Worm (Caenorhabditis elegans): ENCODE data around the gene F41C3.8.

The F41C3.8 gene

ce11 chrII:4686941-4687340, 28.9 kb upstream of the F41C3.8 start, which contains the start of gene sre-39:
Gene sre-39, plus strand, starts transcription at chrII:4687241.
- TF ChIP-seq atf-7 (tag; optimal IDR thresholded peaks at IDR 0.05) (no peak), lsy-27 (tag; optimal IDR thresholded peaks at IDR 0.05; ENCODE audit: borderline replicate concordance, insufficient read depth) (no peak), hmg-20 (GFP tag; IDR thresholded peaks at IDR 0.05) (no peak), xnd-1 (tag; optimal IDR thresholded peaks at IDR 0.05) (no peak), F33H1.4 (GFP tag; IDR thresholded peaks at IDR 0.05) (no peak), lin-54 (GFP tag; optimal IDR thresholded peaks at IDR 0.05) (no peak), F57C9.4 (tag; optimal IDR thresholded peaks at IDR 0.05) (no peak), ZK185.1 (tag; optimal IDR thresholded peaks at IDR 0.05; ENCODE audit: poor library complexity, severe bottlenecking) (no peak), B0035.1 (tag; optimal IDR thresholded peaks at IDR 0.05) (no peak), hsf-1 (GFP tag; IDR thresholded peaks at IDR 0.05) (no peak), attf-3 (GFP tag; conservative IDR thresholded peaks at IDR 0.05) (no peak), somi-1 (GFP tag; optimal IDR thresholded peaks at IDR 0.05) (no peak)

DNA sequence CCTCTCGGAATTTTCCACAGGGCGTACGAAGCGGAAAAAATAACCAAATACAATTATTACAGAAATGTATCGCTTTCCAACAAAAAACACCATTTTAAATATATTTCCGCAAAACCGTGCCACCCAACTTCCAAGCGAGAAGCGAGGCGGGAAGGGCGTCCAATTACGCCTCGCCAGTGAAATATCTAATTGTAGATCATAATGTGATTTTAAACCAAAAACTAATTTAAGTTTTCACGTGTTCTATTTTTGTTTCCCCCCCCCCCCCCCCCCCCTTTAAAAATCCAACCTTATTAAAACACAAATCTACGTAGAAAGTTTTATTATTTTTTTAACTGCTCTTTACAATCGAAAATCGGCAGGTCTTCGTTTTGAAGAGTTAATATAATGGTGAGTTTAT, 26.4 kb upstream of the F41C3.8 start, which contains the start of gene F10G7.12:
Gene F10G7.12 (plus strand): TSS at position 301 of the 400 bp plus-strand sequence.
- no peak for TF ChIP-seq Y53F4B.3 (GFP tag; IDR thresholded peaks at IDR 0.05)
- TF ChIP-seq ama-1 (optimal IDR thresholded peaks at IDR 0.05), result no peak
- TF ChIP-seq ama-1 (GFP tag; optimal IDR thresholded peaks at IDR 0.05), result no peak
- no peak for TF ChIP-seq hmg-1.2 (GFP tag; IDR thresholded peaks at IDR 0.05)
- no peak for TF ChIP-seq nfya-1 (tag; optimal IDR thresholded peaks at IDR 0.05; ENCODE audit: borderline replicate concordance, insufficient read depth)
- TF ChIP-seq lir-1 (GFP tag; conservative IDR thresholded peaks at IDR 0.05), result no peak
- TF ChIP-seq somi-1 (GFP tag; optimal IDR thresholded peaks at IDR 0.05), result no peak
- no peak for TF ChIP-seq F33H1.4 (GFP tag; IDR thresholded peaks at IDR 0.05)
- TF ChIP-seq F52B5.7 (tag; optimal IDR thresholded peaks at IDR 0.05), result no peak
- TF ChIP-seq efl-1 (GFP tag; optimal IDR thresholded peaks at IDR 0.05), result no peak
- no peak for TF ChIP-seq lin-54 (GFP tag; optimal IDR thresholded peaks at IDR 0.05)
- TF ChIP-seq die-1 (tag; optimal IDR thresholded peaks at IDR 0.05), result no peak
- TF ChIP-seq repo-1 (tag; optimal IDR thresholded peaks at IDR 0.05), result no peak
- no peak for TF ChIP-seq rec-8 (tag; optimal IDR thresholded peaks at IDR 0.05)
- no peak for TF ChIP-seq ccch-3 (GFP tag; optimal IDR thresholded peaks at IDR 0.05)
- no peak for TF ChIP-seq zim-3 (tag; optimal IDR thresholded peaks at IDR 0.05)
- no peak for TF ChIP-seq ceh-40 (GFP tag; IDR thresholded peaks at IDR 0.05)
- no peak for TF ChIP-seq lin-35 (GFP tag; optimal IDR thresholded peaks at IDR 0.05)
- no peak for TF ChIP-seq Y53G8AR.9 (GFP tag; conservative IDR thresholded peaks at IDR 0.05)
- TF ChIP-seq hrde-1 (tag; optimal IDR thresholded peaks at IDR 0.05; ENCODE audit: borderline replicate concordance), result no peak

ce11 chrII:4693129-4693528, 22.7 kb upstream of the F41C3.8 start, which contains the start of gene F10G7.5:
Gene F10G7.5, plus strand, starts transcription at chrII:4693414.
- TF ChIP-seq nhr-179 (tag; optimal IDR thresholded peaks at IDR 0.05), result no peak
- no peak for TF ChIP-seq T07F8.4 (tag; optimal IDR thresholded peaks at IDR 0.05)
- TF ChIP-seq zfh-2 (GFP tag; conservative IDR thresholded peaks at IDR 0.05), result no peak
- no peak for TF ChIP-seq dox-1 (GFP tag; IDR thresholded peaks at IDR 0.05)
- no peak for TF ChIP-seq ztf-28 (GFP tag; IDR thresholded peaks at IDR 0.05)
- no peak for TF ChIP-seq cebp-1 (GFP tag; IDR thresholded peaks at IDR 0.05)
- no peak for TF ChIP-seq cebp-1 (tag; optimal IDR thresholded peaks at IDR 0.05)
- TF ChIP-seq lsy-27 (tag; optimal IDR thresholded peaks at IDR 0.05; ENCODE audit: borderline replicate concordance, insufficient read depth), result no peak
- TF ChIP-seq sptf-2 (GFP tag; optimal IDR thresholded peaks at IDR 0.05), result no peak
- TF ChIP-seq athp-1 (tag; optimal IDR thresholded peaks at IDR 0.05), result no peak
- no peak for TF ChIP-seq ama-1 (optimal IDR thresholded peaks at IDR 0.05)
- no peak for TF ChIP-seq ama-1 (GFP tag; optimal IDR thresholded peaks at IDR 0.05)
- no peak for TF ChIP-seq akir-1 (GFP tag; optimal IDR thresholded peaks at IDR 0.05)
- TF ChIP-seq ztf-22 (GFP tag; optimal IDR thresholded peaks at IDR 0.05), result no peak
- TF ChIP-seq F33H1.4 (GFP tag; IDR thresholded peaks at IDR 0.05), result no peak
- TF ChIP-seq attf-5 (GFP tag; optimal IDR thresholded peaks at IDR 0.05), result peak; percentile 4
- peak; percentile 93 for TF ChIP-seq hmg-1.2 (GFP tag; IDR thresholded peaks at IDR 0.05)
- TF ChIP-seq ceh-40 (GFP tag; IDR thresholded peaks at IDR 0.05), result no peak
- no peak for TF ChIP-seq unc-130 (GFP tag; optimal IDR thresholded peaks at IDR 0.05)
- no peak for TF ChIP-seq mcd-1 (GFP tag; IDR thresholded peaks at IDR 0.05)
- TF ChIP-seq hlh-12 (tag; optimal IDR thresholded peaks at IDR 0.05), result no peak
- no peak for TF ChIP-seq attf-3 (GFP tag; conservative IDR thresholded peaks at IDR 0.05)
- peak; percentile 1 for TF ChIP-seq nhr-80 (tag; optimal IDR thresholded peaks at IDR 0.05)
